Worm (Caenorhabditis elegans): ENCODE measurements around the gene map-1.

DNA sequence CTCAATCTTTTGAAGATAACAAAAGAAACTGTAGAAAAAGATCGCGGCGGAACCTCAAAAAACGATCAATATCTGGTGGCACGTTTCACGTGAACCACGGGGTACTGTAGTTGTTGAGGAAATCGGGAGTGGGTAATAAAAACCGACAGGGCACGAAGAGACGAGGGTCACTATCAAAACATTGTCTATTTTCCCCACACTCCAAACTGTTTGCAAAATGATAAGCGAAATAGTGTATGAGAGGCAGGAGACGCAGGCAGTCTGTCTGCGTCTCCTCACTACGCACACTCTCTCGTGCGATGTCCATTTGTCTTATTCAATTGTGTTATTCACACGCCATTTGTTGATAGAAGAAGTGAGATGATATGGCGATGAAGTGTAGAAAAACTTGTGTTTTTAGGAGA is 33.2 kb downstream of the map-1 start:
- TF ChIP-seq hmg-4 (GFP tag; optimal IDR thresholded peaks at IDR 0.05) (no peak), ets-7 (tag; optimal IDR thresholded peaks at IDR 0.05) (no peak), flt-1 (GFP tag; IDR thresholded peaks at IDR 0.05) (no peak), scrt-1 (GFP tag; IDR thresholded peaks at IDR 0.05) (no peak), ama-1 (optimal IDR thresholded peaks at IDR 0.05) (no peak), ceh-36 (tag; optimal IDR thresholded peaks at IDR 0.05) (no peak), pes-1 (GFP tag; IDR thresholded peaks at IDR 0.05) (no peak), tbx-37 (GFP tag; conservative IDR thresholded peaks at IDR 0.05) (no peak), hnd-1 (tag; optimal IDR thresholded peaks at IDR 0.05) (no peak), tbx-11 (GFP tag; IDR thresholded peaks at IDR 0.05) (no peak), F13C5.2 (tag; optimal IDR thresholded peaks at IDR 0.05) (no peak), aly-1 (tag; optimal IDR thresholded peaks at IDR 0.05) (no peak), sea-1 (GFP tag; conservative IDR thresholded peaks at IDR 0.05) (no peak), hmbx-1 (tag; optimal IDR thresholded peaks at IDR 0.05) (no peak)
